Worm (Caenorhabditis elegans): Measurements from ENCODE around the gene B0222.1.

Gene B0222.1

ce11 chrV:9146196-9146595 lies 12.1 kb downstream of the B0222.1 start:
- TF ChIP-seq hnd-1 (tag; optimal IDR thresholded peaks at IDR 0.05) = no peak
- no peak for TF ChIP-seq B0310.2 (tag; optimal IDR thresholded peaks at IDR 0.05)
- TF ChIP-seq hmg-4 (GFP tag; optimal IDR thresholded peaks at IDR 0.05) = no peak
- no peak for TF ChIP-seq tbx-37 (GFP tag; conservative IDR thresholded peaks at IDR 0.05)
- no peak for TF ChIP-seq flt-1 (GFP tag; IDR thresholded peaks at IDR 0.05)
- TF ChIP-seq tbx-11 (GFP tag; IDR thresholded peaks at IDR 0.05) = no peak
- no peak for TF ChIP-seq ets-7 (tag; optimal IDR thresholded peaks at IDR 0.05)
- TF ChIP-seq ceh-36 (tag; optimal IDR thresholded peaks at IDR 0.05) = no peak
- no peak for TF ChIP-seq pes-1 (GFP tag; IDR thresholded peaks at IDR 0.05)
- TF ChIP-seq F13C5.2 (tag; optimal IDR thresholded peaks at IDR 0.05) = no peak
- no peak for TF ChIP-seq scrt-1 (GFP tag; IDR thresholded peaks at IDR 0.05)
- no peak for TF ChIP-seq tra-4 (tag; optimal IDR thresholded peaks at IDR 0.05)
- no peak for TF ChIP-seq ceh-13 (GFP tag; optimal IDR thresholded peaks at IDR 0.05)

ce11 chrV:9146849-9147557 lies 12.9 kb downstream of the B0222.1 start, which contains the start of gene spl-2:
TSS of gene spl-2 (minus strand) at chrV:9146899.
- TF ChIP-seq aly-1 (tag; optimal IDR thresholded peaks at IDR 0.05) = no peak
- TF ChIP-seq B0310.2 (tag; optimal IDR thresholded peaks at IDR 0.05) = no peak
- no peak for TF ChIP-seq hnd-1 (tag; optimal IDR thresholded peaks at IDR 0.05)
- TF ChIP-seq scrt-1 (GFP tag; IDR thresholded peaks at IDR 0.05) = no peak
- no peak for TF ChIP-seq sea-1 (GFP tag; conservative IDR thresholded peaks at IDR 0.05)
- TF ChIP-seq F13C5.2 (tag; optimal IDR thresholded peaks at IDR 0.05) = no peak
- TF ChIP-seq flt-1 (GFP tag; IDR thresholded peaks at IDR 0.05) = no peak
- TF ChIP-seq ama-1 (optimal IDR thresholded peaks at IDR 0.05) = no peak
- no peak for TF ChIP-seq ceh-13 (GFP tag; optimal IDR thresholded peaks at IDR 0.05)
- no peak for TF ChIP-seq hmbx-1 (tag; optimal IDR thresholded peaks at IDR 0.05)
- TF ChIP-seq tra-4 (tag; optimal IDR thresholded peaks at IDR 0.05) = no peak
- TF ChIP-seq hmg-4 (GFP tag; optimal IDR thresholded peaks at IDR 0.05) = no peak

ce11 chrV:9148151-9148550 lies 14.1 kb downstream of the B0222.1 start:
- TF ChIP-seq scrt-1 (GFP tag; IDR thresholded peaks at IDR 0.05) (no peak), pes-1 (GFP tag; IDR thresholded peaks at IDR 0.05) (no peak), hmg-4 (GFP tag; optimal IDR thresholded peaks at IDR 0.05) (no peak), hmbx-1 (tag; optimal IDR thresholded peaks at IDR 0.05) (no peak), flt-1 (GFP tag; IDR thresholded peaks at IDR 0.05) (no peak), ets-7 (tag; optimal IDR thresholded peaks at IDR 0.05) (no peak), ama-1 (optimal IDR thresholded peaks at IDR 0.05) (no peak), sea-1 (GFP tag; conservative IDR thresholded peaks at IDR 0.05) (no peak), aly-1 (tag; optimal IDR thresholded peaks at IDR 0.05) (no peak), ceh-13 (GFP tag; optimal IDR thresholded peaks at IDR 0.05) (no peak), tbx-11 (GFP tag; IDR thresholded peaks at IDR 0.05) (no peak), B0310.2 (tag; optimal IDR thresholded peaks at IDR 0.05) (no peak), tra-4 (tag; optimal IDR thresholded peaks at IDR 0.05) (no peak), hnd-1 (tag; optimal IDR thresholded peaks at IDR 0.05) (no peak), tbx-37 (GFP tag; conservative IDR thresholded peaks at IDR 0.05) (no peak), ceh-36 (tag; optimal IDR thresholded peaks at IDR 0.05) (no peak), F13C5.2 (tag; optimal IDR thresholded peaks at IDR 0.05) (no peak)

- TF ChIP-seq hmbx-1 (tag; optimal IDR thresholded peaks at IDR 0.05) (no peak), ets-7 (tag; optimal IDR thresholded peaks at IDR 0.05) (no peak), tbx-37 (GFP tag; conservative IDR thresholded peaks at IDR 0.05) (no peak), hmg-4 (GFP tag; optimal IDR thresholded peaks at IDR 0.05) (no peak), aly-1 (tag; optimal IDR thresholded peaks at IDR 0.05) (no peak), scrt-1 (GFP tag; IDR thresholded peaks at IDR 0.05) (no peak), B0310.2 (tag; optimal IDR thresholded peaks at IDR 0.05) (no peak), pes-1 (GFP tag; IDR thresholded peaks at IDR 0.05) (no peak)
Measured at ce11 chrV:9152339-9152738, 18.3 kb downstream of the B0222.1 start.

ce11 chrV:9154772-9155171 lies 20.7 kb downstream of the B0222.1 start, which contains the start of gene B0222.5:
TSS of gene B0222.5 (minus strand) at chrV:9154872.
- TF ChIP-seq hmg-4 (GFP tag; optimal IDR thresholded peaks at IDR 0.05) = no peak
- no peak for TF ChIP-seq aly-1 (tag; optimal IDR thresholded peaks at IDR 0.05)
- no peak for TF ChIP-seq tbx-37 (GFP tag; conservative IDR thresholded peaks at IDR 0.05)

- TF ChIP-seq ceh-13 (GFP tag; optimal IDR thresholded peaks at IDR 0.05) = no peak
- no peak for TF ChIP-seq B0310.2 (tag; optimal IDR thresholded peaks at IDR 0.05)
- no peak for TF ChIP-seq hmg-4 (GFP tag; optimal IDR thresholded peaks at IDR 0.05)
- TF ChIP-seq hmbx-1 (tag; optimal IDR thresholded peaks at IDR 0.05) = no peak
- no peak for TF ChIP-seq ets-7 (tag; optimal IDR thresholded peaks at IDR 0.05)
- no peak for TF ChIP-seq tra-4 (tag; optimal IDR thresholded peaks at IDR 0.05)
- no peak for TF ChIP-seq hnd-1 (tag; optimal IDR thresholded peaks at IDR 0.05)
- TF ChIP-seq pes-1 (GFP tag; IDR thresholded peaks at IDR 0.05) = no peak
- no peak for TF ChIP-seq flt-1 (GFP tag; IDR thresholded peaks at IDR 0.05)
- TF ChIP-seq ama-1 (optimal IDR thresholded peaks at IDR 0.05) = no peak
- TF ChIP-seq tbx-11 (GFP tag; IDR thresholded peaks at IDR 0.05) = no peak
- no peak for TF ChIP-seq tbx-37 (GFP tag; conservative IDR thresholded peaks at IDR 0.05)
- no peak for TF ChIP-seq scrt-1 (GFP tag; IDR thresholded peaks at IDR 0.05)
- no peak for TF ChIP-seq ceh-36 (tag; optimal IDR thresholded peaks at IDR 0.05)
- TF ChIP-seq F13C5.2 (tag; optimal IDR thresholded peaks at IDR 0.05) = no peak
Measured at ce11 chrV:9155616-9156015, 21.6 kb downstream of the B0222.1 start.

ce11 chrV:9156679-9157078 lies 22.6 kb downstream of the B0222.1 start, which contains the start of gene B0222.15:
TSS of gene B0222.15 (minus strand) at chrV:9156779.
- TF ChIP-seq hmbx-1 (tag; optimal IDR thresholded peaks at IDR 0.05) = no peak
- TF ChIP-seq sea-1 (GFP tag; conservative IDR thresholded peaks at IDR 0.05) = no peak
- TF ChIP-seq pes-1 (GFP tag; IDR thresholded peaks at IDR 0.05) = no peak
- TF ChIP-seq tra-4 (tag; optimal IDR thresholded peaks at IDR 0.05) = no peak
- TF ChIP-seq hnd-1 (tag; optimal IDR thresholded peaks at IDR 0.05) = no peak
- no peak for TF ChIP-seq tbx-11 (GFP tag; IDR thresholded peaks at IDR 0.05)
